Worm (Caenorhabditis elegans) whole organism, early embryonic: ENCODE data around the gene mig-32.

ENCODE experiments used
- B0310.2 ChIP-seq: sonication (generic microtip); optimal IDR thresholded peaks from 2 replicates; lab custom pipeline; 2016; ENCODE audit warnings: mild to moderate bottlenecking, missing genetic modification characterization, missing compliant biosample characterization
- F13C5.2 ChIP-seq: sonication (generic microtip); optimal IDR thresholded peaks from 2 replicates; lab custom pipeline; 2017; ENCODE audit warnings: mild to moderate bottlenecking, missing genetic modification characterization, inconsistent platforms, missing compliant biosample characterization
- aly-1 ChIP-seq: sonication (generic microtip); optimal IDR thresholded peaks from 2 replicates; lab custom pipeline; 2016; ENCODE audit warnings: missing genetic modification characterization, missing compliant biosample characterization
- ama-1 ChIP-seq: fragments of 150-350 bp; optimal IDR thresholded peaks from 2 replicates; lab custom pipeline; 2014
- ceh-13 ChIP-seq: fragments of 200-800 bp; sonication (Bioruptor generic); optimal IDR thresholded peaks from 2 replicates; lab custom pipeline; 2018; ENCODE audit warnings: mild to moderate bottlenecking, missing genetic modification characterization, missing compliant biosample characterization
- ceh-36 ChIP-seq: sonication (generic microtip); optimal IDR thresholded peaks from 2 replicates; lab custom pipeline; 2016; ENCODE audit warnings: missing genetic modification characterization, inconsistent platforms, missing compliant biosample characterization
- ets-7 ChIP-seq: sonication (generic microtip); optimal IDR thresholded peaks from 2 replicates; lab custom pipeline; 2016; ENCODE audit warnings: missing genotype, missing genetic modification characterization, missing compliant biosample characterization
- flt-1 ChIP-seq: fragments of 200-800 bp; sonication (Bioruptor generic); IDR thresholded peaks from 2 replicates; pipeline ENCODE4 v1.3.6; 2022; ENCODE audit warnings: missing genetic modification characterization, missing compliant biosample characterization
- hmbx-1 ChIP-seq: sonication (generic microtip); optimal IDR thresholded peaks from 2 replicates; lab custom pipeline; 2016; ENCODE audit warnings: mild to moderate bottlenecking, missing genetic modification characterization, missing compliant biosample characterization
- hmg-4 ChIP-seq: fragments of 200-800 bp; sonication (Bioruptor generic); optimal IDR thresholded peaks from 2 replicates; lab custom pipeline; 2018; ENCODE audit warnings: mild to moderate bottlenecking, missing genetic modification characterization, missing compliant biosample characterization
- hnd-1 ChIP-seq: sonication (generic microtip); optimal IDR thresholded peaks from 2 replicates; lab custom pipeline; 2016; ENCODE audit warnings: missing genetic modification characterization, missing compliant biosample characterization
- pes-1 ChIP-seq: fragments of 200-800 bp; sonication (Bioruptor generic); IDR thresholded peaks from 2 replicates; pipeline ENCODE4 v1.3.6; 2022; ENCODE audit warnings: missing genetic modification reagents, missing genetic modification characterization, missing compliant biosample characterization
- scrt-1 ChIP-seq: fragments of 200-800 bp; sonication (Bioruptor generic); IDR thresholded peaks from 2 replicates; pipeline ENCODE4 v1.3.6; 2022; ENCODE audit warnings: missing genetic modification characterization, missing compliant biosample characterization
- sea-1 ChIP-seq: fragments of 200-800 bp; sonication (Bioruptor generic); conservative IDR thresholded peaks from 2 replicates; pipeline ENCODE4 v1.3.6; 2022; ENCODE audit warnings: missing genetic modification characterization, missing compliant biosample characterization
- tbx-11 ChIP-seq: fragments of 200-800 bp; sonication (Bioruptor generic); IDR thresholded peaks from 2 replicates; pipeline ENCODE4 v1.3.6; 2022; ENCODE audit warnings: missing genetic modification characterization, missing compliant biosample characterization
- tbx-37 ChIP-seq: fragments of 200-800 bp; sonication (Bioruptor generic); conservative IDR thresholded peaks from 2 replicates; pipeline ENCODE4 v1.3.6; 2022; ENCODE audit warnings: missing genetic modification reagents, missing genetic modification characterization, missing compliant biosample characterization
- tra-4 ChIP-seq: sonication (generic microtip); optimal IDR thresholded peaks from 2 replicates; lab custom pipeline; 2017; ENCODE audit warnings: missing genetic modification characterization, missing compliant biosample characterization

Gene mig-32

ce11 chrIV:12127838-12128237 lies 35.8 kb upstream of the mig-32 start:
- TF ChIP-seq hmg-4 (GFP tag; lab: Kevin White, UChicago) (no peak), ets-7 (tag; lab: Kevin White, UChicago) (no peak), F13C5.2 (tag; lab: Kevin White, UChicago) (no peak), hnd-1 (tag; lab: Kevin White, UChicago) (no peak), ceh-13 (GFP tag; lab: Kevin White, UChicago) (no peak), scrt-1 (GFP tag; lab: Robert Waterston, UW) (no peak), aly-1 (tag; lab: Kevin White, UChicago) (no peak), ama-1 (lab: Kevin White, UChicago) (no peak), B0310.2 (tag; lab: Kevin White, UChicago) (no peak), tbx-11 (no peak), sea-1 (GFP tag; lab: Robert Waterston, UW) (no peak)

DNA sequence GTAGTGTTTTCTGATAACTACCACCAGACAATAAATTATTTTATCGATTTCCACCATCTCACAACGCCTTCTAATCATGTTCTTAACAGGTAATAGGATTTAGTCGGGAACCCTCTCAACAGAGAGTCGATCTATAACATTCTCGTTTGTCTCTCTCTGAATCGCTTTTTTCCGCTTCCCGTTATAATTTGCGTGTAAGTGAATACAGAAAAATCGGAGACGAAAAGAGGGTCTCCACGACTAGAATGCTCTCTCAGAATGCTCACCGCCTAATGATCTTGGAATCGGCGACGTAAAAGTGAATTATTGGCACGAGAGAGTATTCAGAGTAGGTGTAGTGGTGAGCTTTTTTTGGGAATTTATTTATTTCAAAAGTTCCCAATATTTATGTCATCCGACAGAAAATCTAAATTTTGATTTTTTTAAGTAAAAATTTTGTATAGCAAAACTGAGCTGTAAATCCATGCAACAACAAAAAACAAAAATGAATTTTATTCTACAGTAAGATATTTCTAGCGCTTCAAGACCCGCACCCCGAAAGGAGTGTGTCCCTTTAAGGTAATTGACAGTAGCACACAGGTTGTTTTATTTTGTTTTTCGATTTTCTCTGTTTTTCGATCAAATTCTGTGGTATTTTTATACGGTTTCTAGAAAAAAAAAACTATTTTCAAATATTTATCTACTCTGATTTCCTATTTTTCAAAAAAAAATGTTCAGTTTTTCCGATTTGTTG lies 34.9 kb upstream of the mig-32 start:
- TF ChIP-seq tbx-37 (no peak), sea-1 (GFP tag; lab: Robert Waterston, UW) (no peak), tbx-11 (no peak), flt-1 (GFP tag; lab: Robert Waterston, UW) (no peak), ama-1 (lab: Kevin White, UChicago) (no peak), ceh-13 (GFP tag; lab: Kevin White, UChicago) (no peak), hnd-1 (tag; lab: Kevin White, UChicago) (no peak), aly-1 (tag; lab: Kevin White, UChicago) (no peak), hmbx-1 (tag; lab: Kevin White, UChicago) (no peak), hmg-4 (GFP tag; lab: Kevin White, UChicago) (no peak), pes-1 (no peak), F13C5.2 (tag; lab: Kevin White, UChicago) (no peak), B0310.2 (tag; lab: Kevin White, UChicago) (no peak), tra-4 (tag; lab: Kevin White, UChicago) (no peak), scrt-1 (GFP tag; lab: Robert Waterston, UW) (no peak), ets-7 (tag; lab: Kevin White, UChicago) (no peak), ceh-36 (no peak)

- TF ChIP-seq tra-4 (tag; lab: Kevin White, UChicago): no peak
Observed at ce11 chrIV:12124314-12125084, 32.5 kb upstream of the mig-32 start, which contains the start of gene dhhc-6. Gene dhhc-6 (plus strand): TSS chrIV:12124952.

- TF ChIP-seq F13C5.2 (tag; lab: Kevin White, UChicago) (peak; percentile 19), B0310.2 (tag; lab: Kevin White, UChicago) (no peak)
Observed at ce11 chrIV:12122874-12123664, 31.1 kb upstream of the mig-32 start, which contains the start of gene aly-3. Gene aly-3 (plus strand): TSS chrIV:12123282.

- TF ChIP-seq tra-4 (tag; lab: Kevin White, UChicago) (no peak), hnd-1 (tag; lab: Kevin White, UChicago) (no peak), aly-1 (tag; lab: Kevin White, UChicago) (no peak), sea-1 (GFP tag; lab: Robert Waterston, UW) (no peak), pes-1 (no peak), F13C5.2 (tag; lab: Kevin White, UChicago) (no peak), B0310.2 (tag; lab: Kevin White, UChicago) (no peak), ceh-13 (GFP tag; lab: Kevin White, UChicago) (no peak), ama-1 (lab: Kevin White, UChicago) (no peak), tbx-11 (no peak), flt-1 (GFP tag; lab: Robert Waterston, UW) (no peak), hmbx-1 (tag; lab: Kevin White, UChicago) (no peak), hmg-4 (GFP tag; lab: Kevin White, UChicago) (no peak), ets-7 (tag; lab: Kevin White, UChicago) (no peak), tbx-37 (no peak), scrt-1 (GFP tag; lab: Robert Waterston, UW) (no peak), ceh-36 (no peak)
Observed at ce11 chrIV:12121076-12121475, 29.1 kb upstream of the mig-32 start, which contains the start of the genes ddb-1 and M18.6. Gene ddb-1 (minus strand): TSS chrIV:12121165. Gene M18.6 (plus strand): TSS chrIV:12121310.

DNA sequence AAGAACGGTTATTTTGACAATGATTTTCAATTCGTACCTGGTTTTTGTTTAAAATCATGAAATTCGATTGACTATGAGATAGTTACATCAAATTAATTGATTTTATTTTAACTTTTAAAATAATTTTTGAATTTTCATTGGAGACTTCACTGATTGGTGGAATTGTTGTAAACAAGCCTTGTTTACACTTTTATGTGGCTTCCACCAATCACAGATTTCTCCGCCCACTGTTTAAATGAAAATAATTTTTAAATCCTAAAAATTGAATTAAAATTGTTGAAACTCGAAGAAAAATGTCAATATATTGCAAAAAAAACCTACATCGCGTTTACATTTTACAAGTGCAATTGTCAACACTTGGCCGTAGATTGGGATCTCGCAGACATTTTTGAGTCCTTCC lies 28.5 kb upstream of the mig-32 start:
- no peak for TF ChIP-seq aly-1 (tag; lab: Kevin White, UChicago)
- TF ChIP-seq tbx-37: no peak
- no peak for TF ChIP-seq scrt-1 (GFP tag; lab: Robert Waterston, UW)
- TF ChIP-seq flt-1 (GFP tag; lab: Robert Waterston, UW): no peak
- TF ChIP-seq ama-1 (lab: Kevin White, UChicago): no peak
- TF ChIP-seq ceh-36: no peak
- TF ChIP-seq hnd-1 (tag; lab: Kevin White, UChicago): no peak
- TF ChIP-seq B0310.2 (tag; lab: Kevin White, UChicago): no peak
- TF ChIP-seq tbx-11: no peak
- no peak for TF ChIP-seq pes-1
- no peak for TF ChIP-seq ets-7 (tag; lab: Kevin White, UChicago)
- no peak for TF ChIP-seq tra-4 (tag; lab: Kevin White, UChicago)
- no peak for TF ChIP-seq ceh-13 (GFP tag; lab: Kevin White, UChicago)
- no peak for TF ChIP-seq F13C5.2 (tag; lab: Kevin White, UChicago)
- TF ChIP-seq hmg-4 (GFP tag; lab: Kevin White, UChicago): no peak
